Fruit fly (Drosophila melanogaster): ENCODE results near the gene nau.

Gene nau

DNA sequence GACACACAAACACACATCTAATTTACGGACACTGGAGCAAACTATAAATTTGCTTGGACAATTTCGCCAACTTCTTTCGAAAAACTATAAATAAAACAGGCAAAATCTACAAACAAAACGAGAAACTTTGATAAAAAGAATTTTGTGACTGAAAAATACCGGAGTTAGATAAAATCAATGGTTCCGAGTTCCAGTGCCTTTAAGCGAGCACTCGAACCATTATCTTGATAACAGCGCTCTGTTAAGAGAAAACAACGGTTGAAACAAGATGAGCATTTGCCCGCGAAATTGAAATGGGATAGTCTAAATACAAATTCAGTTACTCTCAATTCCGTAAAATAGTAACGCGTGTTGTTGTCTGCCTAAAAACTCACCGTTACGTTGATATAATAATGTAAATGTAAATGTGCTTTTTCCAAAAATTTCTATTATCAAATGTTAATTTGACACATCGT, 23.6 kb downstream of the nau start, which contains the start of gene CG10254 (continued):
- TF ChIP-seq Aef1 (GFP tag; IDR thresholded peaks at IDR 0.05) (no peak), CG2116 (GFP tag; optimal IDR thresholded peaks at IDR 0.05) (peak; percentile 2), z (GFP tag; IDR thresholded peaks at IDR 0.05) (no peak), mam (GFP tag; optimal IDR thresholded peaks at IDR 0.05) (no peak), CHES-1-like (GFP tag; optimal IDR thresholded peaks at IDR 0.05) (no peak), CG3995 (GFP tag; optimal IDR thresholded peaks at IDR 0.05) (peak; percentile 50), CG4854 (GFP tag; optimal IDR thresholded peaks at IDR 0.05) (no peak), eyg (GFP tag; optimal IDR thresholded peaks at IDR 0.05) (no peak), emc (GFP tag; optimal IDR thresholded peaks at IDR 0.05) (no peak), Myb (GFP tag; optimal IDR thresholded peaks at IDR 0.05) (peak; percentile 57), CG15514 (GFP tag; optimal IDR thresholded peaks at IDR 0.05) (peak; percentile 99), CG6175 (GFP tag; IDR thresholded peaks at IDR 0.05) (no peak), pzg (GFP tag; optimal IDR thresholded peaks at IDR 0.05) (peak; percentile 59), CG30403 (GFP tag; optimal IDR thresholded peaks at IDR 0.05) (no peak), CG17385 (GFP tag; optimal IDR thresholded peaks at IDR 0.05) (no peak), MBD-R2 (GFP tag; IDR thresholded peaks at IDR 0.05) (peak; percentile 48), Drgx (GFP tag; IDR thresholded peaks at IDR 0.05) (no peak), Ets97D (GFP tag; optimal IDR thresholded peaks at IDR 0.05) (peak; percentile 7), Rx (GFP tag; IDR thresholded peaks at IDR 0.05) (no peak), lola (GFP tag; optimal IDR thresholded peaks at IDR 0.05) (no peak), CG15696 (tag; optimal IDR thresholded peaks at IDR 0.05) (no peak), CG6272 (GFP tag; IDR thresholded peaks at IDR 0.05) (no peak), CG6683 (GFP tag; optimal IDR thresholded peaks at IDR 0.05) (no peak), crc (GFP tag; optimal IDR thresholded peaks at IDR 0.05) (no peak), CG43689 (GFP tag; IDR thresholded peaks at IDR 0.05) (no peak), HLH4C (GFP tag; IDR thresholded peaks at IDR 0.05; ENCODE audit: partially characterized antibody) (no peak), CG15479 (GFP tag; optimal IDR thresholded peaks at IDR 0.05) (no peak), prd (optimal IDR thresholded peaks at IDR 0.05) (no peak), prd (GFP tag; IDR thresholded peaks at IDR 0.05) (no peak), otp (GFP tag; IDR thresholded peaks at IDR 0.05) (no peak), Usf (GFP tag; optimal IDR thresholded peaks at IDR 0.05) (no peak), CG7372 (GFP tag; IDR thresholded peaks at IDR 0.05) (no peak), CG17328 (GFP tag; IDR thresholded peaks at IDR 0.05) (no peak), D (optimal IDR thresholded peaks at IDR 0.05) (no peak), D (GFP tag; optimal IDR thresholded peaks at IDR 0.05) (no peak), CG10209 (GFP tag; optimal IDR thresholded peaks at IDR 0.05) (no peak), toy (GFP tag; IDR thresholded peaks at IDR 0.05) (no peak), odd (GFP tag; optimal IDR thresholded peaks at IDR 0.05) (no peak), CG33557 (GFP tag; optimal IDR thresholded peaks at IDR 0.05) (no peak), phol (tag; optimal IDR thresholded peaks at IDR 0.05) (peak; percentile 28), eve (GFP tag; optimal IDR thresholded peaks at IDR 0.05) (no peak), mld (GFP tag; IDR thresholded peaks at IDR 0.05; ENCODE audit: partially characterized antibody) (no peak), CG12299 (tag; optimal IDR thresholded peaks at IDR 0.05) (peak; percentile 7), CG6254 (GFP tag; optimal IDR thresholded peaks at IDR 0.05) (no peak), Dp (GFP tag; optimal IDR thresholded peaks at IDR 0.05) (peak; percentile 83), tll (GFP tag; optimal IDR thresholded peaks at IDR 0.05) (no peak), wdn (GFP tag; IDR thresholded peaks at IDR 0.05) (no peak), grn (GFP tag; optimal IDR thresholded peaks at IDR 0.05) (peak; percentile 95), Opbp (GFP tag; IDR thresholded peaks at IDR 0.05; ENCODE audit: partially characterized antibody) (no peak), CG12155 (GFP tag; optimal IDR thresholded peaks at IDR 0.05) (no peak), NC2β (GFP tag; optimal IDR thresholded peaks at IDR 0.05) (no peak), Chrac-16 (GFP tag; optimal IDR thresholded peaks at IDR 0.05) (no peak)
